Fruit fly (Drosophila melanogaster): Measurements from ENCODE around the gene wds.
A peak's percentile ranks its signal among the peaks of the same experiment; 100 is the strongest.

wds gene

dm6 chrX:2588415-2589411, 2.9 kb downstream of the wds start, which contains the start of gene egh (continued):
- TF ChIP-seq Ets21C (GFP tag; optimal IDR thresholded peaks at IDR 0.05) (peak; percentile 65), CG6808 (GFP tag; optimal IDR thresholded peaks at IDR 0.05) (peak; percentile 60), CG3032 (tag; optimal IDR thresholded peaks at IDR 0.05) (no peak), CG16779 (tag; optimal IDR thresholded peaks at IDR 0.05) (peak; percentile 67), acj6 (GFP tag; optimal IDR thresholded peaks at IDR 0.05) (peak; percentile 67), Smox (GFP tag; optimal IDR thresholded peaks at IDR 0.05) (peak; percentile 66), CG10669 (GFP tag; optimal IDR thresholded peaks at IDR 0.05) (peak; percentile 70), topi (GFP tag; optimal IDR thresholded peaks at IDR 0.05) (peak; percentile 85), CG6854 (GFP tag; optimal IDR thresholded peaks at IDR 0.05) (peak; percentile 37), CG11294 (GFP tag; IDR thresholded peaks at IDR 0.05) (peak; percentile 51; the same call in 1 of the 2 replicates), Blimp-1 (GFP tag; optimal IDR thresholded peaks at IDR 0.05) (no peak), lz (GFP tag; optimal IDR thresholded peaks at IDR 0.05) (peak; percentile 58), CG6163 (GFP tag; IDR thresholded peaks at IDR 0.05) (peak; percentile 87), CG10631 (GFP tag; optimal IDR thresholded peaks at IDR 0.05) (peak; percentile 67), CG4318 (GFP tag; optimal IDR thresholded peaks at IDR 0.05) (peak; percentile 50), CG6276 (GFP tag; optimal IDR thresholded peaks at IDR 0.05) (peak; percentile 82), CG11762 (GFP tag; optimal IDR thresholded peaks at IDR 0.05; ENCODE audit: insufficient read depth) (peak; percentile 56), spab (GFP tag; optimal IDR thresholded peaks at IDR 0.05) (peak; percentile 50), CG9139 (GFP tag; optimal IDR thresholded peaks at IDR 0.05) (peak; percentile 55), Eip75B (GFP tag; optimal IDR thresholded peaks at IDR 0.05) (peak; percentile 74)

dm6 chrX:2589446-2590038, 3.8 kb downstream of the wds start:
- TF ChIP-seq lz (GFP tag; optimal IDR thresholded peaks at IDR 0.05) (peak; percentile 96), Met (GFP tag; optimal IDR thresholded peaks at IDR 0.05) (peak; percentile 92), ss (GFP tag; optimal IDR thresholded peaks at IDR 0.05) (peak; percentile 43 to 54), CG6808 (GFP tag; optimal IDR thresholded peaks at IDR 0.05) (peak; percentile 41), Eip93F (GFP tag; optimal IDR thresholded peaks at IDR 0.05) (peak; percentile 92), Lpt (GFP tag; optimal IDR thresholded peaks at IDR 0.05) (peak; percentile 92), dac (GFP tag; optimal IDR thresholded peaks at IDR 0.05) (peak; percentile 94), Gug (GFP tag; IDR thresholded peaks at IDR 0.05) (peak; percentile 93), svp (GFP tag) (peak; percentile 97), spab (GFP tag; optimal IDR thresholded peaks at IDR 0.05) (peak; percentile 65), CG10669 (GFP tag; optimal IDR thresholded peaks at IDR 0.05) (peak; percentile 78), fkh (GFP tag; optimal IDR thresholded peaks at IDR 0.05) (peak; percentile 88), Sox102F (GFP tag; optimal IDR thresholded peaks at IDR 0.05) (peak; percentile 91), CG9139 (GFP tag; optimal IDR thresholded peaks at IDR 0.05) (peak; percentile 31), CG3032 (tag; optimal IDR thresholded peaks at IDR 0.05) (peak; percentile 81), CG4318 (GFP tag; optimal IDR thresholded peaks at IDR 0.05) (peak; percentile 93), Ets96B (tag; optimal IDR thresholded peaks at IDR 0.05) (peak; percentile 77), pdm3 (GFP tag; optimal IDR thresholded peaks at IDR 0.05) (peak; percentile 96), Smox (GFP tag; optimal IDR thresholded peaks at IDR 0.05) (peak; percentile 93), OdsH (GFP tag; optimal IDR thresholded peaks at IDR 0.05) (peak; percentile 96), eg (GFP tag; IDR thresholded peaks at IDR 0.05) (peak; percentile 98), CG11762 (GFP tag; optimal IDR thresholded peaks at IDR 0.05; ENCODE audit: insufficient read depth) (peak; percentile 88), Eip78C (GFP tag) (peak; percentile 97), CG11902 (GFP tag; optimal IDR thresholded peaks at IDR 0.05) (peak; percentile 92), CG7368 (GFP tag; optimal IDR thresholded peaks at IDR 0.05) (peak; percentile 95), salr (GFP tag; optimal IDR thresholded peaks at IDR 0.05) (peak; percentile 64 to 82), CG3919 (GFP tag; optimal IDR thresholded peaks at IDR 0.05) (peak; percentile 95), CG10631 (GFP tag; optimal IDR thresholded peaks at IDR 0.05) (peak; percentile 89), Eip75B (GFP tag; optimal IDR thresholded peaks at IDR 0.05) (peak; percentile 91), CG6854 (GFP tag; optimal IDR thresholded peaks at IDR 0.05) (peak; percentile 78), Hr39 (GFP tag; optimal IDR thresholded peaks at IDR 0.05) (peak; percentile 97), fd59A (GFP tag; optimal IDR thresholded peaks at IDR 0.05) (peak; percentile 71), net (GFP tag; optimal IDR thresholded peaks at IDR 0.05) (peak; percentile 94), CG11294 (GFP tag; IDR thresholded peaks at IDR 0.05) (peak; percentile 92), Hr4 (GFP tag; optimal IDR thresholded peaks at IDR 0.05) (peak; percentile 95), CG6276 (GFP tag; optimal IDR thresholded peaks at IDR 0.05) (peak; percentile 91), CG32006 (GFP tag; optimal IDR thresholded peaks at IDR 0.05) (peak; percentile 96), fd85E (GFP tag; optimal IDR thresholded peaks at IDR 0.05) (peak; percentile 56)

All from whole organism, prepupa.